Fruit fly (Drosophila melanogaster): ENCODE measurements around the gene RagA-B.

Gene RagA-B

dm6 chr3R:8945502-8946324 is 38.4 kb downstream of the RagA-B start (continued):
- TF ChIP-seq sc (optimal IDR thresholded peaks at IDR 0.05) (no peak), sc (GFP tag; optimal IDR thresholded peaks at IDR 0.05) (peak; percentile 71), kah (GFP tag; optimal IDR thresholded peaks at IDR 0.05) (peak; percentile 63), GATAe (GFP tag; conservative IDR thresholded peaks at IDR 0.05) (no peak), CG6654 (GFP tag; optimal IDR thresholded peaks at IDR 0.05) (peak; percentile 68), en (GFP tag; optimal IDR thresholded peaks at IDR 0.05) (no peak), CG3407 (GFP tag; optimal IDR thresholded peaks at IDR 0.05) (peak; percentile 84), corto (GFP tag; optimal IDR thresholded peaks at IDR 0.05) (peak; percentile 44), CG7271 (tag; optimal IDR thresholded peaks at IDR 0.05) (no peak), Sin3A (optimal IDR thresholded peaks at IDR 0.05) (no peak), br (optimal IDR thresholded peaks at IDR 0.05) (no peak), fru (optimal IDR thresholded peaks at IDR 0.05) (no peak), CG18619 (GFP tag; optimal IDR thresholded peaks at IDR 0.05) (peak; percentile 68), Dfd (GFP tag; optimal IDR thresholded peaks at IDR 0.05) (no peak), CG10979 (tag; optimal IDR thresholded peaks at IDR 0.05) (peak; percentile 87), jing (GFP tag; optimal IDR thresholded peaks at IDR 0.05) (peak; percentile 55), NK7.1 (GFP tag; optimal IDR thresholded peaks at IDR 0.05) (no peak), CG12744 (GFP tag; optimal IDR thresholded peaks at IDR 0.05) (peak; percentile 11), pzg (GFP tag; optimal IDR thresholded peaks at IDR 0.05) (no peak), Hand (GFP tag; optimal IDR thresholded peaks at IDR 0.05) (no peak), insv (GFP tag; optimal IDR thresholded peaks at IDR 0.05) (peak in 1 of 2 experiments; percentile 26), h (optimal IDR thresholded peaks at IDR 0.05) (no peak), Hr78 (GFP tag; optimal IDR thresholded peaks at IDR 0.05) (peak in 1 of 2 experiments; percentile 87), Bdp1 (GFP tag; optimal IDR thresholded peaks at IDR 0.05) (no peak), lbe (GFP tag; optimal IDR thresholded peaks at IDR 0.05) (peak; percentile 70), emc (GFP tag; optimal IDR thresholded peaks at IDR 0.05) (no peak), CG11247 (GFP tag; IDR thresholded peaks at IDR 0.05) (peak; percentile 64; the same call in 1 of the 2 replicates), Sry-δ (GFP tag; optimal IDR thresholded peaks at IDR 0.05) (no peak), B-H2 (GFP tag; optimal IDR thresholded peaks at IDR 0.05) (no peak), CG12659 (GFP tag; optimal IDR thresholded peaks at IDR 0.05) (peak; percentile 86), CG31224 (GFP tag; IDR thresholded peaks at IDR 0.05) (0 out of 2 replicates have a peak, but pooled peaks have one; percentile 38), zf30C (GFP tag; optimal IDR thresholded peaks at IDR 0.05) (no peak), CG14441 (GFP tag; IDR thresholded peaks at IDR 0.05) (peak; percentile 80), gfzf (GFP tag; optimal IDR thresholded peaks at IDR 0.05) (no peak), CG34422 (GFP tag; IDR thresholded peaks at IDR 0.05) (peak; percentile 82), CG7963 (GFP tag; IDR thresholded peaks at IDR 0.05; ENCODE audit: partially characterized antibody) (no peak), Drgx (GFP tag; IDR thresholded peaks at IDR 0.05) (peak; percentile 89), Neu2 (GFP tag; optimal IDR thresholded peaks at IDR 0.05; ENCODE audit: borderline replicate concordance) (no peak), ttk (GFP tag; IDR thresholded peaks at IDR 0.05) (peak; percentile 74), TFAM (GFP tag; optimal IDR thresholded peaks at IDR 0.05) (no peak), cato (GFP tag; optimal IDR thresholded peaks at IDR 0.05; ENCODE audit: borderline replicate concordance) (peak; percentile 43), CG12769 (tag; optimal IDR thresholded peaks at IDR 0.05) (peak; percentile 36), CG11504 (tag; optimal IDR thresholded peaks at IDR 0.05) (peak; percentile 90), pnt (GFP tag; optimal IDR thresholded peaks at IDR 0.05) (peak; percentile 39), CG7928 (GFP tag; optimal IDR thresholded peaks at IDR 0.05) (peak; percentile 34), ase (GFP tag; IDR thresholded peaks at IDR 0.05) (0 out of 3 replicates have a peak, but pooled peaks have one; percentile 51), dysf (GFP tag; IDR thresholded peaks at IDR 0.05) (peak; percentile 92), CG6689 (GFP tag; IDR thresholded peaks at IDR 0.05) (peak; percentile 89), gro (GFP tag; optimal IDR thresholded peaks at IDR 0.05) (peak; percentile 16), eve (GFP tag; optimal IDR thresholded peaks at IDR 0.05) (no peak), CG10959 (GFP tag; IDR thresholded peaks at IDR 0.05) (peak; percentile 31; the same call in 1 of the 2 replicates)
